Worm (Caenorhabditis elegans): ENCODE measurements around the gene nhr-124.

The nhr-124 gene

DNA sequence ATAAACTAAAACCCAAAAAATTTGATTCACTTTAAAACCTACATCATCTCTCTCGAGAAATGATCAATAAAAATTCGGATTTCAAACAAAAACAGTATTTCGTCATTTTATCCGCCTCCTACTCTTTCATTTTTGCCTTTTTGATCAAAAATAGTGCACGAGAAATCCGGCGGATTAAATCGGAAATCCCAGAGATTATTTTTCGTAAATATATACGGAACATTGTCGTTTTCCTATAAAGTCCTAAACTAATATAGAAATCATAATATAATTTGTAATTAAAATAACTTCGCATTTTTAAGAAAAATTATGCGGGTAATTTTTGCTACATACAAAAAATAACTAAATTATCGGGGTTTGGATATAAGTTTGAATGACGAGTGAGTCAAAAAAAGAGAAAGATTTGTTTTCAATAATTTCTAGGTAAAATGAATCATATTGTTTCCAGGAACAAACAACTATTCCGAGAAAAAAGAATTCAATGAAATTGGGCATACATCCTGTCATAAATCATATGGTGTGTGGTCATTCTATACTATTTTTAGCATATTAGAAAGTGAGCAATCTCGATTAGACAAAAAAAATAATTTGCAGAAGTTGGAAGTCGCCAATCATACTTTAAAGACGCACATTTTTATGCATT lies 11.8 kb downstream of the nhr-124 start, which contains the start of gene nhr-158 (continued):
- TF ChIP-seq ztf-4 (tag; optimal IDR thresholded peaks at IDR 0.05) (no peak), lir-3 (tag; optimal IDR thresholded peaks at IDR 0.05; ENCODE audit: poor library complexity) (no peak), ces-1 (GFP tag; optimal IDR thresholded peaks at IDR 0.05) (no peak), hlh-17 (GFP tag; optimal IDR thresholded peaks at IDR 0.05; ENCODE audit: borderline replicate concordance) (no peak), nhr-76 (tag; optimal IDR thresholded peaks at IDR 0.05) (no peak), mdl-1 (tag; optimal IDR thresholded peaks at IDR 0.05) (no peak), rnt-1 (tag; optimal IDR thresholded peaks at IDR 0.05) (no peak), nhr-237 (tag; optimal IDR thresholded peaks at IDR 0.05) (no peak), sptf-1 (tag; optimal IDR thresholded peaks at IDR 0.05) (no peak), lin-15B (tag; optimal IDR thresholded peaks at IDR 0.05) (no peak), nhr-47 (tag; optimal IDR thresholded peaks at IDR 0.05) (peak; percentile 86), pag-3 (tag; optimal IDR thresholded peaks at IDR 0.05; ENCODE audit: borderline replicate concordance, insufficient read depth) (no peak), nhr-71 (tag; optimal IDR thresholded peaks at IDR 0.05) (peak; percentile 83), unc-86 (tag; optimal IDR thresholded peaks at IDR 0.05) (no peak), blmp-1 (tag; optimal IDR thresholded peaks at IDR 0.05) (no peak), mab-9 (GFP tag; IDR thresholded peaks at IDR 0.05) (no peak), isw-1 (GFP tag; IDR thresholded peaks at IDR 0.05) (no peak), F16B12.6 (tag; optimal IDR thresholded peaks at IDR 0.05) (no peak), hpl-2 (GFP tag; optimal IDR thresholded peaks at IDR 0.05) (no peak), egl-13 (tag; optimal IDR thresholded peaks at IDR 0.05) (no peak), grh-1 (GFP tag; IDR thresholded peaks at IDR 0.05) (no peak), snpc-4 (tag; optimal IDR thresholded peaks at IDR 0.05) (no peak), snu-23 (GFP tag; optimal IDR thresholded peaks at IDR 0.05) (no peak), dpl-1 (GFP tag; optimal IDR thresholded peaks at IDR 0.05) (no peak), aly-2 (tag; optimal IDR thresholded peaks at IDR 0.05) (no peak), alr-1 (tag; optimal IDR thresholded peaks at IDR 0.05; ENCODE audit: borderline replicate concordance) (no peak), tlp-1 (tag; optimal IDR thresholded peaks at IDR 0.05) (no peak), nhr-90 (tag; optimal IDR thresholded peaks at IDR 0.05; ENCODE audit: poor library complexity) (no peak), efl-3 (GFP tag; optimal IDR thresholded peaks at IDR 0.05) (no peak), elt-2 (tag; optimal IDR thresholded peaks at IDR 0.05) (no peak), nhr-19 (GFP tag; conservative IDR thresholded peaks at IDR 0.05) (no peak), pax-3 (tag; optimal IDR thresholded peaks at IDR 0.05) (peak; percentile 36), ceh-63 (GFP tag; optimal IDR thresholded peaks at IDR 0.05) (no peak), nhr-77 (tag; optimal IDR thresholded peaks at IDR 0.05) (no peak), sox-4 (tag; optimal IDR thresholded peaks at IDR 0.05) (peak; percentile 37)

DNA sequence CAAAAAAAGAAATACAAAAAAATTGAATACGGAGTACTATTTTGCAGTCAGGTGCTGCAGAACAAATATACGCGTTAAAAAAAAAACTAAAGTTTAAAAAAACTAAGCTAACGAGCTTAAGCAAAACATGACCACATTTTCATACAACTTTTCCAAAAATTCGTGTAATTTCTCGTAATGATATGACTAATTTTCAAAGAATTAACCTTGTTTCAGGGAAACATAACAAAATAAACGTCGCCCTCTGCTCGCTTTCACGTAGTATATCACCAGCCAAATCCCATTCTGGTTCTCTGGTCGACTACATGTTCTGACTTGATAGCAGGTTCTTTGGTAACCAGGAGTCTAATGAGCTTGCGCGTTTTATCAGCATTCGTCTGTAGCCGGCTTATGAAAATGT lies 15.6 kb downstream of the nhr-124 start:
- TF ChIP-seq fkh-4 (tag; optimal IDR thresholded peaks at IDR 0.05; ENCODE audit: borderline replicate concordance) (peak; percentile 18), ceh-63 (GFP tag; optimal IDR thresholded peaks at IDR 0.05) (no peak), pax-3 (tag; optimal IDR thresholded peaks at IDR 0.05) (peak; percentile 72), pqm-1 (tag; optimal IDR thresholded peaks at IDR 0.05) (no peak), nhr-47 (tag; optimal IDR thresholded peaks at IDR 0.05) (peak; percentile 90), mep-1 (tag; optimal IDR thresholded peaks at IDR 0.05) (peak; percentile 8), lin-35 (GFP tag; optimal IDR thresholded peaks at IDR 0.05) (no peak), xbp-1 (tag; optimal IDR thresholded peaks at IDR 0.05) (peak; percentile 18), ztf-4 (tag; optimal IDR thresholded peaks at IDR 0.05) (peak; percentile 63), nhr-11 (tag; optimal IDR thresholded peaks at IDR 0.05) (peak; percentile 76), swsn-7 (tag; optimal IDR thresholded peaks at IDR 0.05) (peak; percentile 63), ama-1 (optimal IDR thresholded peaks at IDR 0.05) (no peak), mef-2 (tag; optimal IDR thresholded peaks at IDR 0.05) (peak; percentile 48), sptf-1 (tag; optimal IDR thresholded peaks at IDR 0.05) (no peak), hlh-4 (tag; optimal IDR thresholded peaks at IDR 0.05) (peak; percentile 65), fkh-8 (tag; optimal IDR thresholded peaks at IDR 0.05) (peak; percentile 99), lsy-2 (tag; optimal IDR thresholded peaks at IDR 0.05) (peak in 1 of 2 experiments; percentile 53), jun-1 (tag; optimal IDR thresholded peaks at IDR 0.05) (no peak), nhr-71 (tag; optimal IDR thresholded peaks at IDR 0.05) (peak; percentile 91), lin-14 (GFP tag; optimal IDR thresholded peaks at IDR 0.05) (peak; percentile 37), irx-1 (tag; optimal IDR thresholded peaks at IDR 0.05) (peak; percentile 22), nhr-20 (tag; optimal IDR thresholded peaks at IDR 0.05) (peak; percentile 62), dsc-1 (tag; optimal IDR thresholded peaks at IDR 0.05) (peak; percentile 98), mdl-1 (tag; optimal IDR thresholded peaks at IDR 0.05) (no peak)
